Worm (Caenorhabditis elegans): Measurements from ENCODE around the gene daf-22.

- TF ChIP-seq unc-62 (GFP tag; optimal IDR thresholded peaks at IDR 0.05) (no peak), snpc-4 (tag; optimal IDR thresholded peaks at IDR 0.05) (no peak), nhr-85 (tag) (no peak), unc-130 (tag; optimal IDR thresholded peaks at IDR 0.05) (no peak), fos-1 (tag; optimal IDR thresholded peaks at IDR 0.05) (no peak), ama-1 (optimal IDR thresholded peaks at IDR 0.05) (no peak), zag-1 (tag; optimal IDR thresholded peaks at IDR 0.05) (no peak), nhr-76 (tag; optimal IDR thresholded peaks at IDR 0.05) (no peak), ceh-90 (tag; optimal IDR thresholded peaks at IDR 0.05) (no peak), lin-14 (GFP tag; optimal IDR thresholded peaks at IDR 0.05) (no peak), ztf-11 (tag; optimal IDR thresholded peaks at IDR 0.05) (no peak), lsy-2 (tag; optimal IDR thresholded peaks at IDR 0.05) (no peak), aha-1 (tag; optimal IDR thresholded peaks at IDR 0.05) (no peak), vab-15 (tag; optimal IDR thresholded peaks at IDR 0.05) (no peak)
These were observed at the start of gene daf-22 for ce11 chrII:12425644-12426222.

Measured in whole organism, L1 larva.